Worm (Caenorhabditis elegans) whole organism, late embryonic: ENCODE data around the gene Y57G11C.14.

ENCODE experiments used
- C08G9.2 ChIP-seq: sonication (generic microtip); optimal IDR thresholded peaks from 2 replicates; lab custom pipeline; 2016; ENCODE audit warnings: mild to moderate bottlenecking, missing genetic modification characterization, moderate library complexity, missing compliant biosample characterization
- C38D4.7 ChIP-seq: fragments of 200-800 bp; sonication (Bioruptor generic); optimal IDR thresholded peaks from 2 replicates; lab custom pipeline; 2018; ENCODE audit warnings: mild to moderate bottlenecking, missing genetic modification characterization, moderate library complexity, missing compliant biosample characterization
- F13H6.1 ChIP-seq: sonication (generic microtip); optimal IDR thresholded peaks from 2 replicates; lab custom pipeline; 2016; ENCODE audit warnings: missing genetic modification characterization, missing compliant biosample characterization
- ama-1 ChIP-seq: fragments of 150-350 bp; optimal IDR thresholded peaks from 2 replicates; lab custom pipeline; 2014
- ceh-14 ChIP-seq: sonication (generic microtip); optimal IDR thresholded peaks from 2 replicates; lab custom pipeline; 2016; ENCODE audit warnings: missing genotype, missing genetic modification characterization, missing compliant biosample characterization
- ceh-18 ChIP-seq: sonication (generic microtip); optimal IDR thresholded peaks from 2 replicates; lab custom pipeline; 2016; ENCODE audit warnings: missing genetic modification characterization, missing compliant biosample characterization
- ceh-19 ChIP-seq: fragments of 200-800 bp; sonication (Bioruptor generic); optimal IDR thresholded peaks from 2 replicates; lab custom pipeline; 2018; ENCODE audit warnings: mild to moderate bottlenecking, missing genetic modification characterization, missing compliant biosample characterization
- ceh-22 ChIP-seq: sonication (generic microtip); optimal IDR thresholded peaks from 2 replicates; lab custom pipeline; 2017; ENCODE audit warnings: missing biosample characterization, missing genetic modification characterization
- ceh-30 ChIP-seq: fragments of 150-350 bp; optimal IDR thresholded peaks from 2 replicates; lab custom pipeline; 2014; ENCODE audit warnings: missing biosample characterization, missing genetic modification characterization
- ceh-34 ChIP-seq: sonication (generic microtip); optimal IDR thresholded peaks from 2 replicates; lab custom pipeline; 2016; ENCODE audit warnings: mild to moderate bottlenecking, missing genetic modification characterization, missing compliant biosample characterization
- ceh-6 ChIP-seq: fragments of 200-800 bp; sonication (Bioruptor generic); optimal IDR thresholded peaks from 2 replicates; lab custom pipeline; 2018; ENCODE audit warnings: mild to moderate bottlenecking, missing genetic modification characterization, missing compliant biosample characterization
- ceh-9 ChIP-seq: sonication (generic microtip); optimal IDR thresholded peaks from 2 replicates; lab custom pipeline; 2016; ENCODE audit warnings: mild to moderate bottlenecking, missing genetic modification characterization, inconsistent platforms, missing compliant biosample characterization
- che-1 ChIP-seq: sonication (generic microtip); optimal IDR thresholded peaks from 2 replicates; lab custom pipeline; 2016; ENCODE audit warnings: mild to moderate bottlenecking, missing genetic modification characterization, missing compliant biosample characterization
- dmd-4 ChIP-seq: sonication (generic microtip); optimal IDR thresholded peaks from 2 replicates; lab custom pipeline; 2016; ENCODE audit warnings: borderline replicate concordance, missing genetic modification characterization, missing compliant biosample characterization
- dve-1 ChIP-seq: sonication (generic microtip); optimal IDR thresholded peaks from 2 replicates; lab custom pipeline; 2017; ENCODE audit warnings: antibody characterized with exemption, mild to moderate bottlenecking, missing genetic modification characterization, missing compliant biosample characterization
- elt-2 ChIP-seq: sonication (generic microtip); optimal IDR thresholded peaks from 2 replicates; lab custom pipeline; 2016; ENCODE audit warnings: missing genetic modification reagents, missing genetic modification characterization, missing compliant biosample characterization
- ets-4 ChIP-seq: sonication (generic microtip); optimal IDR thresholded peaks from 2 replicates; lab custom pipeline; 2016; ENCODE audit warnings: missing genetic modification characterization, missing compliant biosample characterization
- eyg-1 ChIP-seq: sonication (generic microtip); optimal IDR thresholded peaks from 2 replicates; lab custom pipeline; 2016; ENCODE audit warnings: missing genotype, missing genetic modification characterization, missing compliant biosample characterization
- fkh-6 ChIP-seq: sonication (generic microtip); optimal IDR thresholded peaks from 2 replicates; lab custom pipeline; 2016; ENCODE audit warnings: missing genetic modification characterization, missing compliant biosample characterization
- hlh-13 ChIP-seq: fragments of 200-800 bp; sonication (Bioruptor generic); optimal IDR thresholded peaks from 2 replicates; lab custom pipeline; 2018; ENCODE audit warnings: mild to moderate bottlenecking, missing genetic modification characterization, missing compliant biosample characterization
- hlh-6 ChIP-seq: sonication (generic microtip); optimal IDR thresholded peaks from 2 replicates; lab custom pipeline; 2016; ENCODE audit warnings: missing genotype, missing genetic modification characterization, missing compliant biosample characterization
- hlh-8 ChIP-seq: sonication (generic microtip); optimal IDR thresholded peaks from 2 replicates; lab custom pipeline; 2016; ENCODE audit warnings: missing genotype, missing genetic modification characterization, missing compliant biosample characterization
- lim-6 ChIP-seq: sonication (generic microtip); optimal IDR thresholded peaks from 2 replicates; lab custom pipeline; 2016; ENCODE audit warnings: missing genetic modification characterization, missing compliant biosample characterization
- lin-11 ChIP-seq: fragments of 200-800 bp; sonication (Bioruptor generic); optimal IDR thresholded peaks from 2 replicates; lab custom pipeline; 2018; ENCODE audit warnings: mild to moderate bottlenecking, missing genetic modification characterization, missing compliant biosample characterization
- madf-2 ChIP-seq: sonication (generic microtip); optimal IDR thresholded peaks from 2 replicates; lab custom pipeline; 2017; ENCODE audit warnings: missing genetic modification characterization, missing compliant biosample characterization
- mec-3 ChIP-seq: sonication (generic microtip); optimal IDR thresholded peaks from 2 replicates; lab custom pipeline; 2016; ENCODE audit warnings: borderline replicate concordance, missing genetic modification characterization, missing compliant biosample characterization
- nhr-11 ChIP-seq: fragments of 150-350 bp; optimal IDR thresholded peaks from 2 replicates; lab custom pipeline; 2014; ENCODE audit warnings: missing biosample characterization, missing genetic modification characterization
- nhr-232 ChIP-seq: sonication (generic microtip); optimal IDR thresholded peaks from 2 replicates; lab custom pipeline; 2016; ENCODE audit warnings: missing genetic modification characterization, missing compliant biosample characterization
- npax-4 ChIP-seq: sonication (generic microtip); optimal IDR thresholded peaks from 2 replicates; lab custom pipeline; 2016; ENCODE audit warnings: missing genetic modification characterization, missing compliant biosample characterization
- odd-2 ChIP-seq: sonication (generic microtip); optimal IDR thresholded peaks from 2 replicates; lab custom pipeline; 2017; ENCODE audit warnings: antibody characterized with exemption, mild to moderate bottlenecking, missing genetic modification characterization, missing compliant biosample characterization
- pag-3 ChIP-seq: sonication (generic microtip); optimal IDR thresholded peaks from 2 replicates; lab custom pipeline; 2016; ENCODE audit warnings: missing compliant biosample characterization, missing genetic modification characterization, borderline replicate concordance
- pax-1 ChIP-seq: fragments of 150-350 bp; optimal IDR thresholded peaks from 2 replicates; lab custom pipeline; 2014; ENCODE audit warnings: missing biosample characterization, missing genetic modification characterization
- pha-2 ChIP-seq: sonication (generic microtip); optimal IDR thresholded peaks from 2 replicates; lab custom pipeline; 2017; ENCODE audit warnings: mild to moderate bottlenecking, missing genetic modification characterization, missing compliant biosample characterization
- pha-4 ChIP-seq: fragments of 150-350 bp; optimal IDR thresholded peaks from 2 replicates; lab custom pipeline; 2018; ENCODE audit warnings: missing biosample characterization, missing genetic modification reagents, missing genetic modification characterization
- pros-1 ChIP-seq: fragments of 150-350 bp; optimal IDR thresholded peaks from 2 replicates; lab custom pipeline; 2014; ENCODE audit warnings: missing biosample characterization, missing genetic modification reagents, missing genetic modification characterization
- ref-2 ChIP-seq: sonication (generic microtip); optimal IDR thresholded peaks from 2 replicates; lab custom pipeline; 2016; ENCODE audit warnings: missing genetic modification characterization, missing compliant biosample characterization
- rnt-1 ChIP-seq: sonication (generic microtip); optimal IDR thresholded peaks from 2 replicates; lab custom pipeline; 2016; ENCODE audit warnings: missing genetic modification characterization, missing compliant biosample characterization
- sdc-2 ChIP-seq: sonication (generic microtip); optimal IDR thresholded peaks from 2 replicates; lab custom pipeline; 2016; ENCODE audit warnings: missing genotype, missing genetic modification characterization, missing compliant biosample characterization
- sox-2 ChIP-seq: fragments of 200-800 bp; sonication (Bioruptor generic); IDR thresholded peaks from 2 replicates; pipeline ENCODE4 v1.3.6; 2022; ENCODE audit warnings: missing genetic modification reagents, missing genetic modification characterization, missing compliant biosample characterization
- syd-9 ChIP-seq: sonication (generic microtip); optimal IDR thresholded peaks from 2 replicates; lab custom pipeline; 2016; ENCODE audit warnings: mild to moderate bottlenecking, missing genetic modification characterization, moderate library complexity, missing compliant biosample characterization
- tbx-7 ChIP-seq: sonication (generic microtip); optimal IDR thresholded peaks from 2 replicates; lab custom pipeline; 2016; ENCODE audit warnings: missing genotype, missing genetic modification characterization, missing compliant biosample characterization
- unc-3 ChIP-seq, 2 experiments: fragments of 200-800 bp in 1 of 2; sonication (Bioruptor generic) in 1 of 2; sonication (generic microtip) in 1 of 2; conservative IDR thresholded peaks in 1 of 2; optimal IDR thresholded peaks in 1 of 2; 2 replicates each; pipeline versions ENCODE4 v1.3.6 to Lab custom; 2016 to 2022; ENCODE audit warnings: missing compliant biosample characterization in 2 of 2, missing genetic modification characterization in 2 of 2, missing genetic modification reagents in 1 of 2
- unc-42 ChIP-seq: sonication (generic microtip); optimal IDR thresholded peaks from 2 replicates; lab custom pipeline; 2016; ENCODE audit warnings: missing genotype, missing genetic modification characterization, missing compliant biosample characterization
- unc-86 ChIP-seq: sonication (generic microtip); optimal IDR thresholded peaks from 2 replicates; lab custom pipeline; 2016; ENCODE audit warnings: missing genetic modification characterization, missing compliant biosample characterization

Y57G11C.14 gene

ce11 chrIV:14838095-14838494 is 39.0 kb downstream of the Y57G11C.14 start (continued):
- TF ChIP-seq unc-86 (peak; percentile 69), pha-2 (tag; lab: Kevin White, UChicago) (peak; percentile 13), ceh-22 (no peak), lin-11 (tag; lab: Kevin White, UChicago) (peak; percentile 71), elt-2 (tag; lab: Kevin White, UChicago) (peak; percentile 70), npax-4 (peak; percentile 11), che-1 (tag; lab: Kevin White, UChicago) (peak; percentile 80), hlh-13 (GFP tag; lab: Kevin White, UChicago) (peak; percentile 77), ama-1 (lab: Kevin White, UChicago) (no peak), F13H6.1 (tag; lab: Kevin White, UChicago) (peak; percentile 46), hlh-8 (tag; lab: Kevin White, UChicago) (peak; percentile 65), lim-6 (no peak), rnt-1 (tag; lab: Kevin White, UChicago) (peak; percentile 60), hlh-6 (tag; lab: Kevin White, UChicago) (no peak), eyg-1 (no peak), C08G9.2 (tag; lab: Kevin White, UChicago) (peak; percentile 56), nhr-232 (tag; lab: Kevin White, UChicago) (peak; percentile 61), dve-1 (peak; percentile 43), ceh-6 (GFP tag; lab: Kevin White, UChicago) (peak; percentile 76), C38D4.7 (GFP tag; lab: Kevin White, UChicago) (peak; percentile 70), syd-9 (peak; percentile 52), ceh-30 (tag; lab: Kevin White, UChicago) (no peak), fkh-6 (tag; lab: Kevin White, UChicago) (peak; percentile 50), unc-3 (GFP tag; conservative IDR thresholded peaks at IDR 0.05; lab: Robert Waterston, UW) (peak; percentile 30; the same call in 1 of the 2 replicates), unc-3 (tag; optimal IDR thresholded peaks at IDR 0.05; lab: Kevin White, UChicago) (peak; percentile 56), madf-2 (tag; lab: Kevin White, UChicago) (peak; percentile 30), pros-1 (tag; lab: Kevin White, UChicago) (no peak), ceh-18 (tag; lab: Kevin White, UChicago) (peak; percentile 50), ceh-34 (tag; lab: Kevin White, UChicago) (peak; percentile 48), ref-2 (tag; lab: Kevin White, UChicago) (peak; percentile 67), nhr-11 (tag; lab: Kevin White, UChicago) (no peak), mec-3 (no peak), pax-1 (tag; lab: Kevin White, UChicago) (no peak), pha-4 (no peak), ceh-9 (tag; lab: Kevin White, UChicago) (no peak), sox-2 (GFP tag; lab: Robert Waterston, UW) (0 out of 2 replicates have a peak, but pooled peaks have one; percentile 55), unc-42 (tag; lab: Kevin White, UChicago) (no peak), ceh-14 (tag; lab: Kevin White, UChicago) (peak; percentile 67), odd-2 (tag; lab: Kevin White, UChicago) (no peak), ets-4 (tag; lab: Kevin White, UChicago) (no peak), ceh-19 (GFP tag; lab: Kevin White, UChicago) (peak; percentile 78), dmd-4 (tag; lab: Kevin White, UChicago) (no peak), pag-3 (tag; lab: Kevin White, UChicago) (no peak), sdc-2 (tag; lab: Kevin White, UChicago) (peak; percentile 41), tbx-7 (tag; lab: Kevin White, UChicago) (no peak)
